Worm (Caenorhabditis elegans): Measurements from ENCODE around the gene sms-3.

The sms-3 gene

ce11 chrIII:1625660-1626275, 24.8 kb upstream of the sms-3 start:
- no peak for TF ChIP-seq mab-5 (tag; optimal IDR thresholded peaks at IDR 0.05)
- no peak for TF ChIP-seq elt-3 (tag; optimal IDR thresholded peaks at IDR 0.05)
- no peak for TF ChIP-seq elt-1 (tag; optimal IDR thresholded peaks at IDR 0.05; ENCODE audit: borderline replicate concordance, insufficient read depth)
- TF ChIP-seq lin-32 (GFP tag; optimal IDR thresholded peaks at IDR 0.05) = no peak
- no peak for TF ChIP-seq M03D4.4 (tag; optimal IDR thresholded peaks at IDR 0.05)
- no peak for TF ChIP-seq nhr-2 (tag; optimal IDR thresholded peaks at IDR 0.05)
- TF ChIP-seq ceh-39 (tag; optimal IDR thresholded peaks at IDR 0.05) = no peak

ce11 chrIII:1622329-1622728, 21.4 kb upstream of the sms-3 start:
- TF ChIP-seq hlh-1 (tag; optimal IDR thresholded peaks at IDR 0.05) = no peak
- no peak for TF ChIP-seq cnd-1 (tag; optimal IDR thresholded peaks at IDR 0.05)
- no peak for TF ChIP-seq nhr-2 (tag; optimal IDR thresholded peaks at IDR 0.05)
- no peak for TF ChIP-seq unc-62 (GFP tag; optimal IDR thresholded peaks at IDR 0.05)
- TF ChIP-seq unc-120 (tag; optimal IDR thresholded peaks at IDR 0.05; ENCODE audit: poor library complexity, severe bottlenecking) = no peak
- TF ChIP-seq sem-2 (GFP tag; optimal IDR thresholded peaks at IDR 0.05) = no peak
- no peak for TF ChIP-seq ceh-43 (GFP tag; optimal IDR thresholded peaks at IDR 0.05)
- TF ChIP-seq flh-1 (GFP tag; optimal IDR thresholded peaks at IDR 0.05) = no peak
- TF ChIP-seq blmp-1 (tag; optimal IDR thresholded peaks at IDR 0.05) = no peak
- no peak for TF ChIP-seq nhr-76 (tag; optimal IDR thresholded peaks at IDR 0.05)
- no peak for TF ChIP-seq snpc-4 (tag; optimal IDR thresholded peaks at IDR 0.05)
- no peak for TF ChIP-seq nhr-12 (tag; optimal IDR thresholded peaks at IDR 0.05)
- TF ChIP-seq lin-32 (GFP tag; optimal IDR thresholded peaks at IDR 0.05) = no peak
- TF ChIP-seq lsy-2 (tag; optimal IDR thresholded peaks at IDR 0.05) = no peak
- TF ChIP-seq lin-13 (tag; optimal IDR thresholded peaks at IDR 0.05) = no peak
- no peak for TF ChIP-seq mab-5 (tag; optimal IDR thresholded peaks at IDR 0.05)
- no peak for TF ChIP-seq ces-1 (GFP tag; optimal IDR thresholded peaks at IDR 0.05)
- no peak for TF ChIP-seq drap-1 (GFP tag; optimal IDR thresholded peaks at IDR 0.05)

- TF ChIP-seq mab-5 (tag; optimal IDR thresholded peaks at IDR 0.05) (no peak), snpc-4 (tag; optimal IDR thresholded peaks at IDR 0.05) (no peak), bed-3 (GFP tag; optimal IDR thresholded peaks at IDR 0.05) (no peak), lin-13 (tag; optimal IDR thresholded peaks at IDR 0.05) (no peak), cnd-1 (tag; optimal IDR thresholded peaks at IDR 0.05) (no peak), ceh-83 (GFP tag; optimal IDR thresholded peaks at IDR 0.05) (no peak), unc-120 (tag; optimal IDR thresholded peaks at IDR 0.05; ENCODE audit: poor library complexity, severe bottlenecking) (no peak), pha-4 (tag; optimal IDR thresholded peaks at IDR 0.05) (no peak), nhr-12 (tag; optimal IDR thresholded peaks at IDR 0.05) (no peak), nhr-76 (tag; optimal IDR thresholded peaks at IDR 0.05) (no peak), nhr-237 (tag; optimal IDR thresholded peaks at IDR 0.05) (no peak), M03D4.4 (tag; optimal IDR thresholded peaks at IDR 0.05) (no peak), elt-1 (tag; optimal IDR thresholded peaks at IDR 0.05; ENCODE audit: borderline replicate concordance, insufficient read depth) (no peak), blmp-1 (tag; optimal IDR thresholded peaks at IDR 0.05) (no peak), hlh-1 (tag; optimal IDR thresholded peaks at IDR 0.05) (no peak), unc-62 (GFP tag; optimal IDR thresholded peaks at IDR 0.05) (no peak), nhr-28 (tag; optimal IDR thresholded peaks at IDR 0.05) (no peak), lin-32 (GFP tag; optimal IDR thresholded peaks at IDR 0.05) (no peak), lsy-2 (tag; optimal IDR thresholded peaks at IDR 0.05) (no peak), sem-2 (GFP tag; optimal IDR thresholded peaks at IDR 0.05) (no peak)
Measured at ce11 chrIII:1621330-1621729, 20.4 kb upstream of the sms-3 start.

ce11 chrIII:1619890-1620289, 18.9 kb upstream of the sms-3 start:
- TF ChIP-seq blmp-1 (tag; optimal IDR thresholded peaks at IDR 0.05) (no peak), pha-4 (tag; optimal IDR thresholded peaks at IDR 0.05) (no peak)

ce11 chrIII:1619442-1619841, 18.5 kb upstream of the sms-3 start, which contains the start of gene hsp-60:
hsp-60 (plus strand) TSS chrIII:1619742.
- TF ChIP-seq cnd-1 (tag; optimal IDR thresholded peaks at IDR 0.05) = no peak
- TF ChIP-seq unc-120 (tag; optimal IDR thresholded peaks at IDR 0.05; ENCODE audit: poor library complexity, severe bottlenecking) = no peak
- TF ChIP-seq hlh-1 (tag; optimal IDR thresholded peaks at IDR 0.05) = no peak

- no peak for TF ChIP-seq elt-3 (tag; optimal IDR thresholded peaks at IDR 0.05)
- TF ChIP-seq nhr-2 (tag; optimal IDR thresholded peaks at IDR 0.05) = peak; percentile 61
- no peak for TF ChIP-seq zip-8 (tag; optimal IDR thresholded peaks at IDR 0.05)
- peak; percentile 84 for TF ChIP-seq cnd-1 (tag; optimal IDR thresholded peaks at IDR 0.05)
- TF ChIP-seq mab-5 (tag; optimal IDR thresholded peaks at IDR 0.05) = peak; percentile 88
- TF ChIP-seq ceh-83 (GFP tag; optimal IDR thresholded peaks at IDR 0.05) = peak; percentile 84
- TF ChIP-seq ceh-43 (GFP tag; optimal IDR thresholded peaks at IDR 0.05) = peak; percentile 87
- peak; percentile 80 for TF ChIP-seq tbx-8 (GFP tag; optimal IDR thresholded peaks at IDR 0.05)
- peak; percentile 77 for TF ChIP-seq bed-3 (GFP tag; optimal IDR thresholded peaks at IDR 0.05)
- TF ChIP-seq unc-120 (tag; optimal IDR thresholded peaks at IDR 0.05; ENCODE audit: poor library complexity, severe bottlenecking) = peak; percentile 88
- peak; percentile 7 for TF ChIP-seq unc-39 (tag; optimal IDR thresholded peaks at IDR 0.05)
- TF ChIP-seq blmp-1 (tag; optimal IDR thresholded peaks at IDR 0.05) = peak; percentile 85
- TF ChIP-seq mls-2 (tag; optimal IDR thresholded peaks at IDR 0.05) = peak; percentile 92
- peak; percentile 91 for TF ChIP-seq pha-4 (tag; optimal IDR thresholded peaks at IDR 0.05)
- TF ChIP-seq ham-2 (GFP tag; optimal IDR thresholded peaks at IDR 0.05) = peak; percentile 80
- TF ChIP-seq hlh-1 (tag; optimal IDR thresholded peaks at IDR 0.05) = peak; percentile 63
- TF ChIP-seq lin-32 (GFP tag; optimal IDR thresholded peaks at IDR 0.05) = peak; percentile 13
- peak; percentile 88 for TF ChIP-seq ceh-39 (tag; optimal IDR thresholded peaks at IDR 0.05)
- peak; percentile 94 for TF ChIP-seq lsy-2 (tag; optimal IDR thresholded peaks at IDR 0.05)
- TF ChIP-seq nhr-76 (tag; optimal IDR thresholded peaks at IDR 0.05) = peak; percentile 74
- TF ChIP-seq lin-13 (tag; optimal IDR thresholded peaks at IDR 0.05) = peak; percentile 99
- peak; percentile 65 for TF ChIP-seq sem-2 (GFP tag; optimal IDR thresholded peaks at IDR 0.05)
- peak; percentile 90 for TF ChIP-seq ces-1 (GFP tag; optimal IDR thresholded peaks at IDR 0.05)
- peak; percentile 81 for TF ChIP-seq nhr-12 (tag; optimal IDR thresholded peaks at IDR 0.05)
- TF ChIP-seq sptf-1 (tag; optimal IDR thresholded peaks at IDR 0.05) = peak; percentile 96
- peak; percentile 93 for TF ChIP-seq nhr-237 (tag; optimal IDR thresholded peaks at IDR 0.05)
- TF ChIP-seq snpc-4 (tag; optimal IDR thresholded peaks at IDR 0.05) = no peak
Measured at ce11 chrIII:1618915-1619314, 18.0 kb upstream of the sms-3 start, which contains the start of gene Y22D7AL.10. Y22D7AL.10 (minus strand) TSS chrIII:1618929.

All from whole organism, mixed stage, embryonic.